Fruit fly (Drosophila melanogaster) whole organism, prepupa: ENCODE results near the gene Cyp4c3.

Experiments used
- CG11902 ChIP-seq: fragments of 200-800 bp; sonication (Bioruptor generic); optimal IDR thresholded peaks from 3 replicates; lab custom pipeline; 2016; ENCODE audit warnings: missing biosample characterization, missing genetic modification characterization
- CG15336 ChIP-seq: fragments of 200-800 bp; sonication (Bioruptor generic); IDR thresholded peaks from 2 replicates; pipeline ENCODE4 v1.3.6; 2022; ENCODE audit warnings: missing biosample characterization, missing genetic modification characterization
- CG16779 ChIP-seq: fragments of 200-800 bp; sonication (Bioruptor generic); optimal IDR thresholded peaks from 3 replicates; lab custom pipeline; 2017; ENCODE audit warnings: missing biosample characterization, mild to moderate bottlenecking, missing genetic modification characterization
- CG6276 ChIP-seq: fragments of 200-800 bp; sonication (Bioruptor generic); optimal IDR thresholded peaks from 2 replicates; lab custom pipeline; 2017; ENCODE audit warnings: missing biosample characterization, mild to moderate bottlenecking, missing genetic modification characterization
- Eip93F ChIP-seq: fragments of 200-800 bp; sonication (Bioruptor generic); optimal IDR thresholded peaks from 2 replicates; lab custom pipeline; 2016; ENCODE audit warnings: missing biosample characterization, mild to moderate bottlenecking, missing genetic modification characterization
- Gug ChIP-seq: fragments of 200-800 bp; sonication (Bioruptor generic); IDR thresholded peaks from 2 replicates; pipeline ENCODE4 v1.3.6; 2022; ENCODE audit warnings: missing biosample characterization, missing genetic modification characterization
- esn ChIP-seq: fragments of 200-800 bp; sonication (Bioruptor generic); optimal IDR thresholded peaks from 2 replicates; lab custom pipeline; 2016; ENCODE audit warnings: missing biosample characterization, mild to moderate bottlenecking, missing genetic modification characterization, moderate library complexity
- fd59A ChIP-seq: fragments of 200-800 bp; sonication (Bioruptor generic); optimal IDR thresholded peaks from 2 replicates; lab custom pipeline; 2017; ENCODE audit warnings: missing biosample characterization, mild to moderate bottlenecking, missing genetic modification characterization, missing genetic modification reagents
- lz ChIP-seq: fragments of 200-800 bp; sonication (Bioruptor generic); optimal IDR thresholded peaks from 3 replicates; lab custom pipeline; 2016; ENCODE audit warnings: missing biosample characterization, missing genetic modification characterization
- ss ChIP-seq, 2 experiments: fragments of 200-800 bp; sonication (Bioruptor generic); optimal IDR thresholded peaks; 2 replicates in 1 of 2; 3 replicates in 1 of 2; lab custom pipeline; 2017 to 2018; ENCODE audit warnings: mild to moderate bottlenecking in 2 of 2, missing biosample characterization in 2 of 2, missing genetic modification characterization in 2 of 2, moderate library complexity in 1 of 2

DNA sequence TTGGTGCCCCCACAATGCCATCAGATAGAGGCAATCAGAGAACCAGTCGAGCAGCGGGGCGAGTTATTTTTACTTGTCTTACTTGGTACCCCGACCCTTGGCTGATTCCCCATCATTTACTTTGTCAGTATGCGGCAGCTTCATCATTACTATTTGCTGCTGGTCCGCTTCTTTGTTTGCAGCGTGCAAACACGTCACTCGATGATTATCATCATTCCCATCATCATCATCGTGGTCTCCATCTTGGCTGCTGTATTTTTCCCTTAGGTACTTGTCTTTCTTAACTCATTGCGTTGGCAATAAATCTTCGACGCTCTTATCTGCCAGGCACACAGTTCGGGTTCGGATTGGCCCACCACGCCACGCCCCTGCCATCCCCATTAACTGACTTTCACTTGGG lies 38.3 kb downstream of the Cyp4c3 start:
- TF ChIP-seq CG6276 (no peak), CG15336 (no peak), ss (GFP tag; optimal IDR thresholded peaks at IDR 0.05; lab: Kevin White, UChicago) (peak in 1 of 2 experiments; percentile 19), CG16779 (tag; lab: Kevin White, UChicago) (no peak), fd59A (GFP tag; lab: Kevin White, UChicago) (no peak), CG11902 (GFP tag; lab: Kevin White, UChicago) (no peak), Gug (GFP tag; lab: Robert Waterston, UW) (no peak), esn (GFP tag; lab: Kevin White, UChicago) (no peak), Eip93F (GFP tag; lab: Kevin White, UChicago) (no peak), lz (no peak)
